Fruit fly (Drosophila melanogaster) whole organism, embryonic: ENCODE results near the gene Iru.

ENCODE experiments used
- ATbp ChIP-seq: fragments of 200-800 bp; sonication (Bioruptor generic); optimal IDR thresholded peaks from 2 replicates; lab custom pipeline; 2017; ENCODE audit warnings: missing biosample characterization, mild to moderate bottlenecking, missing genetic modification characterization, missing genetic modification reagents
- Aef1 ChIP-seq: fragments of 200-800 bp; sonication (Bioruptor generic); IDR thresholded peaks from 3 replicates; pipeline ENCODE4 v1.3.6; 2022; ENCODE audit warnings: missing biosample characterization, missing genetic modification characterization
- CG10209 ChIP-seq: fragments of 200-800 bp; sonication (Bioruptor generic); optimal IDR thresholded peaks from 3 replicates; lab custom pipeline; 2017; ENCODE audit warnings: missing biosample characterization, mild to moderate bottlenecking, missing genetic modification characterization, missing genetic modification reagents
- CG10321 ChIP-seq: fragments of 200-800 bp; sonication (Bioruptor generic); IDR thresholded peaks from 2 replicates; pipeline ENCODE4 v1.3.6; 2022; ENCODE audit warnings: missing biosample characterization, missing genetic modification characterization
- CG11695 ChIP-seq: fragments of 200-800 bp; sonication (Bioruptor generic); IDR thresholded peaks from 3 replicates; pipeline ENCODE4 v1.3.6; 2022; ENCODE audit warnings: missing biosample characterization, missing genetic modification characterization
- CG17385 ChIP-seq: fragments of 200-800 bp; sonication (Bioruptor generic); optimal IDR thresholded peaks from 3 replicates; lab custom pipeline; 2018; ENCODE audit warnings: missing biosample characterization, mild to moderate bottlenecking, missing genetic modification characterization
- CG18599 ChIP-seq: fragments of 200-800 bp; sonication (Bioruptor generic); optimal IDR thresholded peaks from 3 replicates; lab custom pipeline; 2017; ENCODE audit warnings: missing biosample characterization, missing genetic modification characterization, mild to moderate bottlenecking, moderate library complexity, missing genetic modification reagents
- CG2199 ChIP-seq: fragments of 200-800 bp; sonication (Bioruptor generic); IDR thresholded peaks from 3 replicates; pipeline ENCODE4 v1.3.6; 2022; ENCODE audit warnings: missing biosample characterization, missing genetic modification characterization
- CG31441 ChIP-seq: fragments of 200-800 bp; sonication (Bioruptor generic); IDR thresholded peaks from 2 replicates; pipeline ENCODE4 v1.3.6; 2022; ENCODE audit warnings: missing biosample characterization, missing genetic modification characterization
- CG32772 ChIP-seq: fragments of 200-800 bp; sonication (Bioruptor generic); IDR thresholded peaks from 2 replicates; pipeline ENCODE4 v1.3.6; 2022; ENCODE audit warnings: missing biosample characterization, missing genetic modification characterization
- CG34422 ChIP-seq: fragments of 200-800 bp; sonication (Bioruptor generic); IDR thresholded peaks from 3 replicates; pipeline ENCODE4 v1.3.6; 2022; ENCODE audit warnings: missing biosample characterization, missing genetic modification characterization
- CG4617 ChIP-seq: fragments of 200-800 bp; sonication (Bioruptor generic); optimal IDR thresholded peaks from 3 replicates; lab custom pipeline; 2016; ENCODE audit warnings: missing biosample characterization, missing genetic modification characterization, borderline replicate concordance
- CG4820 ChIP-seq: fragments of 200-800 bp; sonication (Bioruptor generic); optimal IDR thresholded peaks from 3 replicates; lab custom pipeline; 2016; ENCODE audit warnings: missing biosample characterization, missing genetic modification characterization
- CG5180 ChIP-seq: fragments of 200-800 bp; sonication (Bioruptor generic); optimal IDR thresholded peaks from 3 replicates; lab custom pipeline; 2017; ENCODE audit warnings: missing biosample characterization, missing genetic modification characterization, mild to moderate bottlenecking, moderate library complexity, missing genetic modification reagents
- CG7271 ChIP-seq: fragments of 200-800 bp; sonication (Bioruptor generic); optimal IDR thresholded peaks from 2 replicates; lab custom pipeline; 2018; ENCODE audit warnings: missing biosample characterization, mild to moderate bottlenecking, missing genetic modification characterization, moderate library complexity
- CG7786 ChIP-seq: fragments of 200-800 bp; sonication (Bioruptor generic); optimal IDR thresholded peaks from 2 replicates; lab custom pipeline; 2016; ENCODE audit warnings: missing biosample characterization, missing genetic modification characterization
- CG7963 ChIP-seq: fragments of 200-800 bp; sonication (Bioruptor generic); IDR thresholded peaks from 3 replicates; pipeline ENCODE4 v1.3.6; 2022; ENCODE audit warnings: missing biosample characterization, missing genetic modification characterization; ENCODE audit not compliant: partially characterized antibody
- CG9876 ChIP-seq: fragments of 200-800 bp; sonication (Bioruptor generic); optimal IDR thresholded peaks from 2 replicates; lab custom pipeline; 2016; ENCODE audit warnings: missing biosample characterization, missing genetic modification characterization
- Chrac-16 ChIP-seq: fragments of 200-800 bp; sonication (Bioruptor generic); optimal IDR thresholded peaks from 3 replicates; lab custom pipeline; 2016; ENCODE audit warnings: missing biosample characterization, missing genetic modification characterization
- Dek ChIP-seq: fragments of 200-800 bp; sonication (Bioruptor generic); optimal IDR thresholded peaks from 3 replicates; lab custom pipeline; 2019; ENCODE audit warnings: missing biosample characterization, mild to moderate bottlenecking, missing genetic modification characterization, moderate library complexity
- Dip2 ChIP-seq: fragments of 200-800 bp; sonication (Bioruptor generic); IDR thresholded peaks from 2 replicates; pipeline ENCODE4 v1.3.6; 2022; ENCODE audit warnings: missing biosample characterization, missing genetic modification characterization
- GATAe ChIP-seq: fragments of 200-800 bp; sonication (Bioruptor generic); conservative IDR thresholded peaks from 2 replicates; pipeline ENCODE4 v1.3.6; 2022; ENCODE audit warnings: missing biosample characterization, missing genetic modification characterization
- Hsf ChIP-seq: fragments of 200-800 bp; sonication (Bioruptor generic); optimal IDR thresholded peaks from 3 replicates; lab custom pipeline; 2016; ENCODE audit warnings: missing biosample characterization, missing genetic modification characterization
- Mes4 ChIP-seq: fragments of 200-800 bp; sonication (Bioruptor generic); optimal IDR thresholded peaks from 2 replicates; lab custom pipeline; 2016; ENCODE audit warnings: missing biosample characterization, missing genetic modification characterization
- Mrtf ChIP-seq: fragments of 200-800 bp; sonication (Bioruptor generic); IDR thresholded peaks from 3 replicates; pipeline ENCODE4 v1.3.6; 2022; ENCODE audit warnings: missing biosample characterization, missing genetic modification characterization
- Nf-YA ChIP-seq: fragments of 200-800 bp; sonication (Bioruptor generic); IDR thresholded peaks from 2 replicates; pipeline ENCODE4 v1.3.6; 2022; ENCODE audit warnings: missing biosample characterization, missing genetic modification characterization
- Nf-YB ChIP-seq: fragments of 200-800 bp; sonication (Bioruptor generic); optimal IDR thresholded peaks from 3 replicates; lab custom pipeline; 2019; ENCODE audit warnings: missing biosample characterization, mild to moderate bottlenecking, missing genetic modification characterization, moderate library complexity
- Ravus ChIP-seq: fragments of 200-800 bp; sonication (Bioruptor generic); IDR thresholded peaks from 2 replicates; pipeline ENCODE4 v1.3.6; 2022; ENCODE audit warnings: missing biosample characterization, missing genetic modification characterization
- Rfx ChIP-seq: fragments of 200-800 bp; sonication (Bioruptor generic); IDR thresholded peaks from 2 replicates; pipeline ENCODE4 v1.3.6; 2022; ENCODE audit warnings: missing biosample characterization, missing genetic modification characterization
- Ssrp ChIP-seq: fragments of 200-800 bp; sonication (Bioruptor generic); optimal IDR thresholded peaks from 2 replicates; lab custom pipeline; 2018; ENCODE audit warnings: missing biosample characterization, mild to moderate bottlenecking, missing genetic modification characterization, moderate library complexity
- Tbp ChIP-seq: fragments of >200 bp; optimal IDR thresholded peaks from 2 replicates; lab custom pipeline; 2018; ENCODE audit warnings: missing biosample characterization, missing genetic modification characterization
- Xbp1 ChIP-seq: fragments of 200-800 bp; sonication (Bioruptor generic); optimal IDR thresholded peaks from 3 replicates; lab custom pipeline; 2016; ENCODE audit warnings: missing biosample characterization, mild to moderate bottlenecking, missing genetic modification characterization
- al ChIP-seq: fragments of 200-800 bp; sonication (Bioruptor generic); IDR thresholded peaks from 2 replicates; pipeline ENCODE4 v1.3.6; 2022; ENCODE audit warnings: missing biosample characterization, missing genetic modification characterization
- ap ChIP-seq: fragments of 200-800 bp; sonication (Bioruptor generic); IDR thresholded peaks from 2 replicates; pipeline ENCODE4 v1.3.6; 2022; ENCODE audit warnings: missing biosample characterization, missing genetic modification characterization
- ase ChIP-seq: fragments of 200-800 bp; sonication (Bioruptor generic); IDR thresholded peaks from 3 replicates; pipeline ENCODE4 v1.3.6; 2022; ENCODE audit warnings: missing biosample characterization, missing genetic modification characterization
- ato ChIP-seq: fragments of 200-800 bp; sonication (Bioruptor generic); IDR thresholded peaks from 2 replicates; pipeline ENCODE4 v1.3.6; 2022; ENCODE audit warnings: missing biosample characterization, missing genetic modification characterization; ENCODE audit not compliant: partially characterized antibody
- chn ChIP-seq: fragments of 200-800 bp; sonication (Bioruptor generic); optimal IDR thresholded peaks from 2 replicates; lab custom pipeline; 2016; ENCODE audit warnings: missing biosample characterization, missing genetic modification characterization
- ci ChIP-seq: fragments of 200-800 bp; sonication (Bioruptor generic); IDR thresholded peaks from 3 replicates; pipeline ENCODE4 v1.3.6; 2022; ENCODE audit warnings: missing biosample characterization, missing genetic modification characterization
- danr ChIP-seq: fragments of 200-800 bp; sonication (Bioruptor generic); IDR thresholded peaks from 2 replicates; pipeline ENCODE4 v1.3.6; 2022; ENCODE audit warnings: missing biosample characterization, missing genetic modification characterization
- dm ChIP-seq: fragments of 200-800 bp; sonication (Bioruptor generic); optimal IDR thresholded peaks from 3 replicates; lab custom pipeline; 2016; ENCODE audit warnings: missing biosample characterization, missing genetic modification characterization
- gcm2 ChIP-seq: fragments of 200-800 bp; sonication (Bioruptor generic); optimal IDR thresholded peaks from 2 replicates; lab custom pipeline; 2016; ENCODE audit warnings: missing biosample characterization, missing genetic modification characterization
- hth ChIP-seq: fragments of >200 bp; optimal IDR thresholded peaks from 2 replicates; lab custom pipeline; 2017; ENCODE audit warnings: inconsistent platforms
- lov ChIP-seq, 2 experiments: fragments of 200-800 bp in 1 of 2; fragments of >200 bp in 1 of 2; sonication (Bioruptor generic) in 1 of 2; IDR thresholded peaks in 1 of 2; optimal IDR thresholded peaks in 1 of 2; 2 replicates in 1 of 2; 3 replicates in 1 of 2; pipeline versions ENCODE4 v1.3.6 to Lab custom; 2017 to 2022; ENCODE audit warnings: missing biosample characterization in 1 of 2, missing genetic modification characterization in 1 of 2
- luna ChIP-seq: fragments of 200-800 bp; sonication (Bioruptor generic); optimal IDR thresholded peaks from 2 replicates; lab custom pipeline; 2016; ENCODE audit warnings: missing biosample characterization, missing genetic modification characterization
- mam ChIP-seq: fragments of 200-800 bp; sonication (Bioruptor generic); optimal IDR thresholded peaks from 3 replicates; lab custom pipeline; 2016; ENCODE audit warnings: missing biosample characterization, missing genetic modification characterization
- psq ChIP-seq: fragments of 200-800 bp; sonication (Bioruptor generic); optimal IDR thresholded peaks from 2 replicates; lab custom pipeline; 2017; ENCODE audit warnings: missing biosample characterization, missing genetic modification characterization
- scrt ChIP-seq: fragments of 200-800 bp; sonication (Bioruptor generic); optimal IDR thresholded peaks from 2 replicates; lab custom pipeline; 2018; ENCODE audit warnings: missing biosample characterization, mild to moderate bottlenecking, missing genetic modification characterization, moderate library complexity
- sens-2 ChIP-seq: fragments of 200-800 bp; sonication (Bioruptor generic); IDR thresholded peaks from 2 replicates; pipeline ENCODE4 v1.3.6; 2022; ENCODE audit warnings: missing biosample characterization, missing genetic modification characterization
- ttk ChIP-seq: fragments of 200-800 bp; sonication (Bioruptor generic); IDR thresholded peaks from 2 replicates; pipeline ENCODE4 v2.1.2; 2022; ENCODE audit warnings: missing biosample characterization, missing genetic modification characterization
- unc-4 ChIP-seq: fragments of 200-800 bp; sonication (Bioruptor generic); IDR thresholded peaks from 2 replicates; pipeline ENCODE4 v1.3.6; 2022; ENCODE audit warnings: missing biosample characterization, missing genetic modification characterization; ENCODE audit not compliant: partially characterized antibody
- yki ChIP-seq: fragments of >200 bp; optimal IDR thresholded peaks from 3 replicates; lab custom pipeline; 2018
- zen ChIP-seq: fragments of 200-800 bp; sonication (Bioruptor generic); optimal IDR thresholded peaks from 3 replicates; lab custom pipeline; 2018; ENCODE audit warnings: missing biosample characterization, mild to moderate bottlenecking, missing genetic modification characterization, moderate library complexity

Gene Iru

DNA sequence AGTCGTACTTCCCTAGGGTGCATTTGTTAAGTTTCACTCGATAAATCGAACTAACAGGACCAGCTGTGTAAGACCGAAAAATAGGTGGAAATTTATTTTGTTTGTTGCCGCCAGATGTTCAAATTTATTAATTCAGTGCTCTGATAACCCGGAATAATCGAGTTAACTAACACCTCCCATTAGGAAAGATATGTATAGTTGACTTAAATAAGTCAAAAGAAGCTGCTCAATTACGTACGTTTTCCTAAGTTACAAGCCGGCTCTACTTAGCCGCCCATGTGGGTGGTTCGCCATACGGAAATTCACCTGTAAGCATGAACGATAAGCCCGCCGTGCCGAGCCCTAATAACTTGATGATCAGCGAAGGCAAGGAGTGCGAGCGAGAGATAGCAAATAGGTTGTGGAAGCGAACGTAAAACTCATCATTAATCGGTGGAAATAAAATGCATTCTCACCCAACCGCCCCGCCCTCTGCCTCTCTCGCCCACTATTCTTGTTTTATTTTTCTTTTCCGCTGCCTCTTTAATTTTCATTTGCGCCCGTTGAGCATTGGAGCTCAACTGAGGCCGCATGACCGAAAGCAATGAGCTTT, 47.7 kb downstream of the Iru start (continued):
- TF ChIP-seq ap (GFP tag; lab: Robert Waterston, UW) (no peak), Mes4 (GFP tag; lab: Kevin White, UChicago) (no peak), Nf-YB (GFP tag; lab: Kevin White, UChicago) (no peak), CG32772 (GFP tag; lab: Robert Waterston, UW) (no peak), danr (GFP tag; lab: Robert Waterston, UW) (no peak), hth (lab: Kevin White, UChicago) (no peak), Ravus (GFP tag; lab: Robert Waterston, UW) (no peak), Chrac-16 (peak; percentile 44), ATbp (GFP tag; lab: Kevin White, UChicago) (no peak), CG34422 (GFP tag; lab: Robert Waterston, UW) (no peak), CG7271 (tag; lab: Kevin White, UChicago) (no peak), zen (tag; lab: Kevin White, UChicago) (peak; percentile 13), CG17385 (GFP tag; lab: Kevin White, UChicago) (no peak), Aef1 (GFP tag; lab: Robert Waterston, UW) (no peak), CG18599 (GFP tag; lab: Kevin White, UChicago) (peak; percentile 59), CG5180 (GFP tag; lab: Kevin White, UChicago) (peak; percentile 55), CG31441 (no peak), unc-4 (GFP tag; lab: Robert Waterston, UW) (no peak), ato (no peak), GATAe (GFP tag; lab: Robert Waterston, UW) (no peak), CG10321 (GFP tag; lab: Robert Waterston, UW) (no peak), CG4617 (GFP tag; lab: Kevin White, UChicago) (no peak), luna (no peak), ttk (GFP tag; lab: Robert Waterston, UW) (no peak), CG7786 (GFP tag; lab: Kevin White, UChicago) (peak; percentile 53), mam (GFP tag; lab: Kevin White, UChicago) (peak; percentile 47), CG11695 (GFP tag; lab: Robert Waterston, UW) (no peak), CG2199 (no peak), Xbp1 (GFP tag; lab: Kevin White, UChicago) (peak; percentile 28), al (GFP tag; lab: Robert Waterston, UW) (no peak), lov (optimal IDR thresholded peaks at IDR 0.05; lab: Kevin White, UChicago) (no peak), lov (GFP tag; IDR thresholded peaks at IDR 0.05; lab: Robert Waterston, UW) (no peak), CG10209 (GFP tag; lab: Kevin White, UChicago) (peak; percentile 52), Ssrp (tag; lab: Kevin White, UChicago) (peak; percentile 38), Mrtf (GFP tag; lab: Robert Waterston, UW) (no peak), psq (GFP tag; lab: Kevin White, UChicago) (no peak), Dek (tag; lab: Kevin White, UChicago) (peak; percentile 3), sens-2 (GFP tag; lab: Robert Waterston, UW) (no peak), dm (no peak), chn (GFP tag; lab: Kevin White, UChicago) (no peak), Dip2 (GFP tag; lab: Robert Waterston, UW) (no peak), Nf-YA (GFP tag; lab: Robert Waterston, UW) (no peak), CG4820 (peak; percentile 26), gcm2 (GFP tag; lab: Kevin White, UChicago) (no peak), CG7963 (GFP tag; lab: Robert Waterston, UW) (no peak), scrt (GFP tag; lab: Kevin White, UChicago) (no peak), CG9876 (GFP tag; lab: Kevin White, UChicago) (no peak), Rfx (no peak), Hsf (GFP tag; lab: Kevin White, UChicago) (peak; percentile 1), yki (lab: Kevin White, UChicago) (no peak), ase (GFP tag; lab: Robert Waterston, UW) (no peak), Tbp (GFP tag; lab: Kevin White, UChicago) (no peak), ci (GFP tag; lab: Robert Waterston, UW) (no peak)
